Fruit fly (Drosophila melanogaster): ENCODE data around the gene Pcyt2.

The Pcyt2 gene

DNA sequence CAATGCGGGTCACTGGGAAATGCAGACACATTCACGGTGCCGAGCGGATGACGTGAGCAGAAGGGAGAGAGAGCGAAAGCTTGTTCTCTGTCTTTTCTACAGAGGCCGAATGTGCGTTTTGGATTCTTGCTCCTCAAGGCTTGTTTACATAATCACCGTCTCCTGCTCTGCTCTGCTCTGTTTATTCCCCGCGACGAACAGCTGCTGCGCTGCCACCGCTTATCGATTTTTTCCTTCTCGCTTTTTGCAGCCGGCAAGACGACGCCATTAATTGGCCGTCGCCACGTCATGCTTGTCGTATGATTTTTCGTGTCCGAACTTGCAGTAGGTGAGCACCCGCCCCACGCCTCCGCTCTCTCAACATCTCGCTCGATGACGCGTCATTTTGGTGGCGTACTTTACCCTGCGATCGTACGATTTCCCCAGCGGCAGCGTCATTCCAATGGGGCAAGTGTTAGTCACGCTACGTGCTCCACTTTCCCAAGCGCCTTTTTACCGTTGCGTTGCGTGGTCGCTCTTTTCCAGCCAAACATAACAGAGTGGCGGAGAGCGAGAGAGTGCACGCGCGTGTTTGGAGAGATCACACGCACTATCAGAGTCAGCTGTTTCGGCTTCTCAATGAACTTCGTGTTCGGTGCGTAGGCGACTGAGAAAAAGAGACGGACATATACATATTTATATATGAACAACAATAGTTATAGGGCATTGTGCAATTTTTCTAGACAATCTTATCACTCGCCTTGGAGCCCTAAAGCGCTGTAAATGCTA, 6.8 kb upstream of the Pcyt2 start:
- TF ChIP-seq N (GFP tag; optimal IDR thresholded peaks at IDR 0.05) (no peak), tai (GFP tag; optimal IDR thresholded peaks at IDR 0.05) (no peak), pan (optimal IDR thresholded peaks at IDR 0.05) (no peak), woc (GFP tag; optimal IDR thresholded peaks at IDR 0.05) (no peak), HLH106 (tag; optimal IDR thresholded peaks at IDR 0.05) (peak; percentile 41), Hr83 (GFP tag; optimal IDR thresholded peaks at IDR 0.05; ENCODE audit: poor library complexity, severe bottlenecking) (peak; percentile 68), Myc (optimal IDR thresholded peaks at IDR 0.05) (no peak), Rel (GFP tag; optimal IDR thresholded peaks at IDR 0.05) (no peak), Rel (tag; optimal IDR thresholded peaks at IDR 0.05) (peak; percentile 66), fru (GFP tag; optimal IDR thresholded peaks at IDR 0.05) (peak; percentile 31), GATAd (GFP tag; optimal IDR thresholded peaks at IDR 0.05) (no peak), Dif (GFP tag; optimal IDR thresholded peaks at IDR 0.05; ENCODE audit: partially characterized antibody) (peak; percentile 17), h (GFP tag; optimal IDR thresholded peaks at IDR 0.05) (peak; percentile 11), Hnf4 (GFP tag; optimal IDR thresholded peaks at IDR 0.05) (peak; percentile 35), br (GFP tag; optimal IDR thresholded peaks at IDR 0.05) (no peak), Sp1 (GFP tag; optimal IDR thresholded peaks at IDR 0.05) (no peak), lola (GFP tag; optimal IDR thresholded peaks at IDR 0.05) (no peak), Dfd (GFP tag; optimal IDR thresholded peaks at IDR 0.05) (no peak), sage (GFP tag; optimal IDR thresholded peaks at IDR 0.05) (no peak), Vsx2 (GFP tag; optimal IDR thresholded peaks at IDR 0.05; ENCODE audit: partially characterized antibody) (peak; percentile 87), usp (GFP tag; optimal IDR thresholded peaks at IDR 0.05) (no peak), Jra (GFP tag; optimal IDR thresholded peaks at IDR 0.05) (peak; percentile 70), Abd-B (GFP tag; optimal IDR thresholded peaks at IDR 0.05) (no peak), CG32264 (GFP tag; optimal IDR thresholded peaks at IDR 0.05) (no peak), foxo (GFP tag; optimal IDR thresholded peaks at IDR 0.05) (peak in 1 of 2 experiments; percentile 36), brk (GFP tag; optimal IDR thresholded peaks at IDR 0.05) (no peak), rgr (GFP tag; optimal IDR thresholded peaks at IDR 0.05) (peak; percentile 4), OdsH (GFP tag; optimal IDR thresholded peaks at IDR 0.05) (peak; percentile 49), psq (GFP tag; optimal IDR thresholded peaks at IDR 0.05) (peak; percentile 39)

DNA sequence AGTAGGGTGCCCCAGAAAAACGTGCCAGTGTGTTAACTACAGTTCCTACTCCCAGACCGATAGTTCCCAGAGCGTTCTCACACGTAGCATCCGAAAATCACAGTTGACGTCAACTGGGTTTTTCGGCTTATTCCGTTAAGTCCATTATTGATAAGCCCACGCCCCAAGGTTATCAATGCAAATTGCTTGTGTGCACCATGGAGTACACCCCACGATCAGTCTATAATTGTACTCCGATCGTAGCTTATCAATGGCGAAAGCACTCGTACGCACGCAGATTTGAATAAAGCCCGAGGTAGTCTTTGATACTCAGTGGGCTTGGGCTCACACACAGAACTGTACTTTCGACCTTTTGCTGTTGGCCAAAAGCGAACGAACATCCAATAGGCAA, 6.2 kb upstream of the Pcyt2 start:
- TF ChIP-seq fru (GFP tag; optimal IDR thresholded peaks at IDR 0.05), result no peak
- no peak for TF ChIP-seq Vsx2 (GFP tag; optimal IDR thresholded peaks at IDR 0.05; ENCODE audit: partially characterized antibody)
- no peak for TF ChIP-seq Jra (GFP tag; optimal IDR thresholded peaks at IDR 0.05)
- TF ChIP-seq CG9705 (GFP tag; optimal IDR thresholded peaks at IDR 0.05), result no peak
- TF ChIP-seq Rel (GFP tag; optimal IDR thresholded peaks at IDR 0.05), result no peak
- TF ChIP-seq Rel (tag; optimal IDR thresholded peaks at IDR 0.05), result peak; percentile 64
- TF ChIP-seq OdsH (GFP tag; optimal IDR thresholded peaks at IDR 0.05), result no peak

DNA sequence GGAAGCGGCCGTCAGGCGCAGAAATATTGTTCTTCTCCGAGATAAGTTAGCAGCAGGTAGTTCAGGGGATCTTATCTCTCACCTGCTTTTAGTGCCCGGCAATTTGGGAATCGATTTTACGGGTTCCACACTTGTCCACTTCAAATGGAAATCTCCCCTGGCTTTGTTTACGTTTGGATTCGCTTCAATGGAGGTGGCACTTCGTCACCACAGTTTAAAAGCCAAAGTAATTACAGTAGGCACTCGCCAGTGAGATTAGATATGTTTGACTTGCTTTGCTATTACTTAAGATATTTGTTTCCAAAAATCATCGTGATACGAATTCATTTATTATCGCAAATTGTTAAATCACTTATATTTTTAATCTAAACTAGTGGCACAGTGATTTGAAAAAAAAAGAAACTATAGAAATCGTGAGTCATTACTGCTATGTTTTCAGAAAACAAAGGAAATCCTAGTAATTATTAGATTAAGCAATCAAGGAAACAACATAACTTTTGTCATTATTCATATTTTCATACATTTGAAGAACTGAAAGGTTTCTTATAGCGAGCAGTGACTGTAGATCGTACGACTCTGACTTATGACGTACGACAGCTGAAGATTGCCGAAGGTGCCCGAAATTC, 4.8 kb upstream of the Pcyt2 start:
- TF ChIP-seq Myc (optimal IDR thresholded peaks at IDR 0.05) (no peak), pan (optimal IDR thresholded peaks at IDR 0.05) (no peak), HLH106 (tag; optimal IDR thresholded peaks at IDR 0.05) (peak; percentile 77), Hr83 (GFP tag; optimal IDR thresholded peaks at IDR 0.05; ENCODE audit: poor library complexity, severe bottlenecking) (no peak), Hnf4 (GFP tag; optimal IDR thresholded peaks at IDR 0.05) (peak; percentile 72), Jra (GFP tag; optimal IDR thresholded peaks at IDR 0.05) (peak; percentile 66), psq (GFP tag; optimal IDR thresholded peaks at IDR 0.05) (peak; percentile 56), h (GFP tag; optimal IDR thresholded peaks at IDR 0.05) (peak; percentile 80), OdsH (GFP tag; optimal IDR thresholded peaks at IDR 0.05) (peak; percentile 81), N (GFP tag; optimal IDR thresholded peaks at IDR 0.05) (no peak), CG9705 (GFP tag; optimal IDR thresholded peaks at IDR 0.05) (peak; percentile 22), Sp1 (GFP tag; optimal IDR thresholded peaks at IDR 0.05) (peak; percentile 75), rgr (GFP tag; optimal IDR thresholded peaks at IDR 0.05) (peak; percentile 74), sv (GFP tag; optimal IDR thresholded peaks at IDR 0.05) (peak; percentile 6), woc (GFP tag; optimal IDR thresholded peaks at IDR 0.05) (peak; percentile 56), CG32264 (GFP tag; optimal IDR thresholded peaks at IDR 0.05) (peak; percentile 29), Rel (GFP tag; optimal IDR thresholded peaks at IDR 0.05) (no peak), Rel (tag; optimal IDR thresholded peaks at IDR 0.05) (peak; percentile 51), lola (GFP tag; optimal IDR thresholded peaks at IDR 0.05) (no peak), ey (GFP tag; optimal IDR thresholded peaks at IDR 0.05) (peak; percentile 80), Dfd (GFP tag; optimal IDR thresholded peaks at IDR 0.05) (no peak), br (GFP tag; optimal IDR thresholded peaks at IDR 0.05) (peak; percentile 82), fru (GFP tag; optimal IDR thresholded peaks at IDR 0.05) (peak; percentile 92), foxo (GFP tag; optimal IDR thresholded peaks at IDR 0.05) (peak; percentile 0 to 86), dmrt93B (GFP tag; optimal IDR thresholded peaks at IDR 0.05) (peak; percentile 61)

All from whole organism, wandering third instar larva.